Worm (Caenorhabditis elegans): ENCODE measurements around the gene ddo-1.

ddo-1 gene

ce11 chrV:17795655-17796054 lies 18.6 kb upstream of the ddo-1 start, which contains the start of gene srh-288:
Gene srh-288 (minus strand): TSS chrV:17795755.
- no peak for TF ChIP-seq unc-55 (GFP tag; optimal IDR thresholded peaks at IDR 0.05)
- no peak for TF ChIP-seq ztf-1 (GFP tag; conservative IDR thresholded peaks at IDR 0.05)
- no peak for TF ChIP-seq elt-3 (tag; optimal IDR thresholded peaks at IDR 0.05)
- no peak for TF ChIP-seq sma-9 (GFP tag; optimal IDR thresholded peaks at IDR 0.05)
- no peak for TF ChIP-seq sma-9 (tag; optimal IDR thresholded peaks at IDR 0.05)
- TF ChIP-seq lin-13 (GFP tag; optimal IDR thresholded peaks at IDR 0.05): no peak
- no peak for TF ChIP-seq nhr-129 (tag; optimal IDR thresholded peaks at IDR 0.05)
- no peak for TF ChIP-seq dmd-4 (tag; optimal IDR thresholded peaks at IDR 0.05)
- TF ChIP-seq unc-39 (tag; optimal IDR thresholded peaks at IDR 0.05): no peak
- TF ChIP-seq ztf-4 (tag; optimal IDR thresholded peaks at IDR 0.05): no peak

ce11 chrV:17793986-17794385 lies 17.0 kb upstream of the ddo-1 start, which contains the start of gene srh-289:
Gene srh-289 (minus strand): TSS chrV:17794086.
- TF ChIP-seq nhr-129 (tag; optimal IDR thresholded peaks at IDR 0.05) (no peak), elt-3 (tag; optimal IDR thresholded peaks at IDR 0.05) (no peak), lin-13 (GFP tag; optimal IDR thresholded peaks at IDR 0.05) (no peak), ztf-11 (tag; optimal IDR thresholded peaks at IDR 0.05) (no peak), ztf-4 (tag; optimal IDR thresholded peaks at IDR 0.05) (no peak), Y55F3AM.14 (GFP tag; optimal IDR thresholded peaks at IDR 0.05) (no peak), sma-9 (GFP tag; optimal IDR thresholded peaks at IDR 0.05) (no peak), sma-9 (tag; optimal IDR thresholded peaks at IDR 0.05) (no peak), lsy-2 (tag; optimal IDR thresholded peaks at IDR 0.05) (no peak), dmd-4 (tag; optimal IDR thresholded peaks at IDR 0.05) (no peak)

- TF ChIP-seq unc-39 (tag; optimal IDR thresholded peaks at IDR 0.05): no peak
- no peak for TF ChIP-seq skn-1 (tag; optimal IDR thresholded peaks at IDR 0.05)
- no peak for TF ChIP-seq nhr-77 (tag; optimal IDR thresholded peaks at IDR 0.05)
- TF ChIP-seq nhr-237 (tag; optimal IDR thresholded peaks at IDR 0.05): no peak
- no peak for TF ChIP-seq F13H6.1 (tag; optimal IDR thresholded peaks at IDR 0.05)
- no peak for TF ChIP-seq Y55F3AM.14 (GFP tag; optimal IDR thresholded peaks at IDR 0.05)
- TF ChIP-seq egl-27 (tag; optimal IDR thresholded peaks at IDR 0.05): no peak
- no peak for TF ChIP-seq nhr-6 (tag; optimal IDR thresholded peaks at IDR 0.05)
Measured at ce11 chrV:17790191-17790590, 13.2 kb upstream of the ddo-1 start, which contains the start of gene srh-290. Gene srh-290 (plus strand): TSS chrV:17790491.

- TF ChIP-seq fos-1 (tag; optimal IDR thresholded peaks at IDR 0.05) (no peak), R02D3.7 (tag; optimal IDR thresholded peaks at IDR 0.05) (no peak), unc-39 (tag; optimal IDR thresholded peaks at IDR 0.05) (no peak), nhr-23 (tag; optimal IDR thresholded peaks at IDR 0.05) (no peak), mdl-1 (tag; optimal IDR thresholded peaks at IDR 0.05) (no peak), lsy-2 (tag; optimal IDR thresholded peaks at IDR 0.05) (no peak), nhr-21 (tag; optimal IDR thresholded peaks at IDR 0.05) (no peak), elt-3 (tag; optimal IDR thresholded peaks at IDR 0.05) (no peak), ztf-11 (tag; optimal IDR thresholded peaks at IDR 0.05) (no peak)
Measured at ce11 chrV:17784363-17784762, 7.3 kb upstream of the ddo-1 start.

ce11 chrV:17783542-17783941 lies 6.5 kb upstream of the ddo-1 start, which contains the start of gene srab-12:
Gene srab-12 (minus strand): TSS chrV:17783642.
- TF ChIP-seq nhr-237 (tag; optimal IDR thresholded peaks at IDR 0.05): no peak
- no peak for TF ChIP-seq nhr-12 (tag; optimal IDR thresholded peaks at IDR 0.05)
- no peak for TF ChIP-seq sma-9 (GFP tag; optimal IDR thresholded peaks at IDR 0.05)
- TF ChIP-seq sma-9 (tag; optimal IDR thresholded peaks at IDR 0.05): no peak
- TF ChIP-seq mbf-1 (tag; optimal IDR thresholded peaks at IDR 0.05): no peak
- no peak for TF ChIP-seq elt-1 (tag; optimal IDR thresholded peaks at IDR 0.05)
- no peak for TF ChIP-seq nhr-10 (tag; optimal IDR thresholded peaks at IDR 0.05)
- no peak for TF ChIP-seq lin-39 (tag; optimal IDR thresholded peaks at IDR 0.05)
- TF ChIP-seq C34F6.9 (tag; optimal IDR thresholded peaks at IDR 0.05): no peak
- TF ChIP-seq nhr-129 (tag; optimal IDR thresholded peaks at IDR 0.05): no peak
- TF ChIP-seq mdl-1 (tag; optimal IDR thresholded peaks at IDR 0.05): no peak

ce11 chrV:17780285-17780684 lies 3.3 kb upstream of the ddo-1 start:
- TF ChIP-seq nhr-129 (tag; optimal IDR thresholded peaks at IDR 0.05) (peak; percentile 19), aly-2 (tag; optimal IDR thresholded peaks at IDR 0.05) (no peak), fos-1 (tag; optimal IDR thresholded peaks at IDR 0.05) (peak; percentile 50), F13H6.1 (tag; optimal IDR thresholded peaks at IDR 0.05) (no peak), crh-2 (tag; optimal IDR thresholded peaks at IDR 0.05) (peak; percentile 2)
